Worm (Caenorhabditis elegans) whole organism, L4/young adult: Measurements from ENCODE around the gene Y55F3C.17.

Source experiments
- W03F9.2 ChIP-seq: fragments of 150-350 bp; optimal IDR thresholded peaks from 2 replicates; lab custom pipeline; 2014; ENCODE audit warnings: missing biosample characterization, missing genetic modification characterization
- dao-5 ChIP-seq: sonication (generic microtip); optimal IDR thresholded peaks from 2 replicates; lab custom pipeline; 2016; ENCODE audit warnings: missing genotype, missing genetic modification characterization, moderate library complexity, missing compliant biosample characterization
- him-1 ChIP-seq: sonication (generic microtip); optimal IDR thresholded peaks from 2 replicates; lab custom pipeline; 2016; ENCODE audit warnings: missing genotype, missing genetic modification reagents, missing genetic modification characterization, missing compliant biosample characterization

DNA sequence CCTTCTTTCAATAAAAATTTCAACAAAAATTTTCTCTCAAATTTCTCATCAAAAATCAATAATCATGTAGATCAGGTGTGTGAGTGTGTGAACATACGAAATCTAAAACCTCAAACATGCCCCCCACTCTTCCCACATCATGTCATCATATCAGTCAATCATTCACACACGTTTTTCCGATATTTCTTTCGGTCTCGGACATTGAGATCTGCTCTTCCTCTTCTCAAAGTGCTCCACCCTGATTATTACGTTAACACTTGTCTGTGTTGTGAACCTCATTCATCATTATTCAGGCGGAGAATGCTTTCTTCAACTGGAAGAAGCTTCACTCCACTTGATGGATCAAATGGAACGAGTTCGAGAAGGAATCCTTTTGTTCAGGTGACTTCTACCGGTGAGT lies 38.2 kb upstream of the Y55F3C.17 start, which contains the start of gene kvs-5:
- TF ChIP-seq him-1 (tag; lab: Kevin White, UChicago) (no peak), dao-5 (no peak), W03F9.2 (tag; lab: Kevin White, UChicago) (no peak)
